Worm (Caenorhabditis elegans) whole organism, young adult: Measurements from ENCODE around the gene ZK84.1.

Experiments used
- B0035.1 ChIP-seq: sonication (generic microtip); optimal IDR thresholded peaks from 2 replicates; lab custom pipeline; 2016; ENCODE audit warnings: missing genetic modification characterization, mild to moderate bottlenecking, missing compliant biosample characterization, missing genotype, missing genetic modification reagents
- C17E4.6 ChIP-seq: fragments of 200-800 bp; sonication (Bioruptor generic); IDR thresholded peaks from 2 replicates; pipeline ENCODE4 v1.3.6; 2022; ENCODE audit warnings: missing genetic modification reagents, missing genetic modification characterization, missing compliant biosample characterization
- D2030.7 ChIP-seq: fragments of 200-800 bp; sonication (Bioruptor generic); IDR thresholded peaks from 2 replicates; pipeline ENCODE4 v1.3.6; 2022; ENCODE audit warnings: missing genetic modification reagents, missing genetic modification characterization, missing compliant biosample characterization
- F10E7.11 ChIP-seq: sonication (generic microtip); optimal IDR thresholded peaks from 2 replicates; lab custom pipeline; 2017; ENCODE audit warnings: mild to moderate bottlenecking, missing genetic modification characterization, moderate library complexity, missing compliant biosample characterization
- F33H1.4 ChIP-seq: fragments of 200-800 bp; sonication (Bioruptor generic); IDR thresholded peaks from 2 replicates; pipeline ENCODE4 v1.3.6; 2022; ENCODE audit warnings: missing genetic modification reagents, missing genetic modification characterization, missing compliant biosample characterization
- F52B5.7 ChIP-seq: sonication (generic microtip); optimal IDR thresholded peaks from 2 replicates; lab custom pipeline; 2016; ENCODE audit warnings: mild to moderate bottlenecking, missing genetic modification characterization, missing compliant biosample characterization
- T26A5.8 ChIP-seq: sonication (generic microtip); optimal IDR thresholded peaks from 2 replicates; lab custom pipeline; 2016; ENCODE audit warnings: missing genetic modification characterization, missing compliant biosample characterization
- Y95B8A.8 ChIP-seq: fragments of 200-800 bp; sonication (Bioruptor generic); IDR thresholded peaks from 2 replicates; pipeline ENCODE4 v1.3.6; 2022; ENCODE audit warnings: missing genetic modification reagents, missing genetic modification characterization, missing compliant biosample characterization
- akir-1 ChIP-seq: fragments of 200-800 bp; sonication (Bioruptor generic); optimal IDR thresholded peaks from 2 replicates; lab custom pipeline; 2018; ENCODE audit warnings: mild to moderate bottlenecking, missing genetic modification characterization, moderate library complexity, missing compliant biosample characterization
- ama-1 ChIP-seq, 3 experiments: fragments of 150-350 bp in 1 of 3; sonication (generic microtip) in 2 of 3; optimal IDR thresholded peaks; 2 replicates each; lab custom pipeline; 2014 to 2018; ENCODE audit warnings: missing biosample characterization in 2 of 3, missing genetic modification characterization in 2 of 3, missing genetic modification reagents in 2 of 3
- atf-7 ChIP-seq: sonication (generic microtip); optimal IDR thresholded peaks from 2 replicates; lab custom pipeline; 2017; ENCODE audit warnings: mild to moderate bottlenecking, missing genetic modification characterization, missing compliant biosample characterization
- athp-1 ChIP-seq: sonication (generic microtip); optimal IDR thresholded peaks from 2 replicates; lab custom pipeline; 2017; ENCODE audit warnings: mild to moderate bottlenecking, missing genetic modification characterization, missing compliant biosample characterization
- attf-5 ChIP-seq: fragments of 200-800 bp; sonication (Bioruptor generic); optimal IDR thresholded peaks from 2 replicates; lab custom pipeline; 2018; ENCODE audit warnings: mild to moderate bottlenecking, missing genetic modification characterization, missing compliant biosample characterization
- attf-6 ChIP-seq: fragments of 200-800 bp; sonication (Bioruptor generic); IDR thresholded peaks from 2 replicates; pipeline ENCODE4 v1.3.6; 2022; ENCODE audit warnings: missing genetic modification reagents, missing genetic modification characterization, missing compliant biosample characterization
- bed-1 ChIP-seq: fragments of 200-800 bp; sonication (Bioruptor generic); IDR thresholded peaks from 2 replicates; pipeline ENCODE4 v1.3.6; 2022; ENCODE audit warnings: missing genetic modification reagents, missing genetic modification characterization, missing compliant biosample characterization
- bed-2 ChIP-seq: fragments of 200-800 bp; sonication (Bioruptor generic); IDR thresholded peaks from 2 replicates; pipeline ENCODE4 v1.3.6; 2022; ENCODE audit warnings: missing genetic modification reagents, missing genetic modification characterization, missing compliant biosample characterization
- cebp-2 ChIP-seq: fragments of 200-800 bp; sonication (Bioruptor generic); IDR thresholded peaks from 2 replicates; pipeline ENCODE4 v1.3.6; 2022; ENCODE audit warnings: missing genetic modification characterization, missing compliant biosample characterization
- ceh-58 ChIP-seq: fragments of 200-800 bp; sonication (Bioruptor generic); IDR thresholded peaks from 2 replicates; pipeline ENCODE4 v1.3.6; 2022; ENCODE audit warnings: missing genetic modification characterization, missing compliant biosample characterization
- ceh-79 ChIP-seq: sonication (generic microtip); optimal IDR thresholded peaks from 2 replicates; lab custom pipeline; 2017; ENCODE audit warnings: mild to moderate bottlenecking, missing genetic modification characterization, missing compliant biosample characterization
- chd-7 ChIP-seq: sonication (generic microtip); optimal IDR thresholded peaks from 2 replicates; lab custom pipeline; 2016; ENCODE audit warnings: mild to moderate bottlenecking, missing genetic modification characterization, moderate library complexity, missing compliant biosample characterization
- egl-44 ChIP-seq: fragments of 200-800 bp; sonication (Bioruptor generic); IDR thresholded peaks from 2 replicates; pipeline ENCODE4 v1.3.6; 2022; ENCODE audit warnings: missing genetic modification reagents, missing genetic modification characterization, missing compliant biosample characterization
- hlh-26 ChIP-seq: fragments of 200-800 bp; sonication (Bioruptor generic); conservative IDR thresholded peaks from 2 replicates; pipeline ENCODE4 v1.3.6; 2022; ENCODE audit warnings: missing genetic modification reagents, missing genetic modification characterization, missing compliant biosample characterization
- hmg-1.2 ChIP-seq: fragments of 200-800 bp; sonication (Bioruptor generic); IDR thresholded peaks from 2 replicates; pipeline ENCODE4 v1.3.6; 2022; ENCODE audit warnings: missing genetic modification reagents, missing genetic modification characterization, missing compliant biosample characterization
- hrde-1 ChIP-seq: sonication (generic microtip); optimal IDR thresholded peaks from 2 replicates; lab custom pipeline; 2016; ENCODE audit warnings: missing genetic modification characterization, mild to moderate bottlenecking, missing compliant biosample characterization, moderate library complexity, missing genotype, missing genetic modification reagents, borderline replicate concordance
- lag-1 ChIP-seq: fragments of 200-800 bp; sonication (Bioruptor generic); IDR thresholded peaks from 2 replicates; pipeline ENCODE4 v1.3.6; 2022; ENCODE audit warnings: missing genetic modification reagents, missing genetic modification characterization, missing compliant biosample characterization
- let-526 ChIP-seq: fragments of 200-800 bp; sonication (Bioruptor generic); IDR thresholded peaks from 2 replicates; pipeline ENCODE4 v1.3.6; 2022; ENCODE audit warnings: missing genetic modification reagents, missing genetic modification characterization, missing compliant biosample characterization
- lin-26 ChIP-seq: fragments of 200-800 bp; sonication (Bioruptor generic); IDR thresholded peaks from 2 replicates; pipeline ENCODE4 v1.3.6; 2022; ENCODE audit warnings: missing genetic modification reagents, missing genetic modification characterization, missing compliant biosample characterization
- mcd-1 ChIP-seq: fragments of 200-800 bp; sonication (Bioruptor generic); IDR thresholded peaks from 2 replicates; pipeline ENCODE4 v1.3.6; 2022; ENCODE audit warnings: missing genetic modification reagents, missing genetic modification characterization, missing compliant biosample characterization
- nfya-1 ChIP-seq: sonication (generic microtip); optimal IDR thresholded peaks from 2 replicates; lab custom pipeline; 2017; ENCODE audit warnings: antibody characterized with exemption, missing compliant biosample characterization, missing genetic modification characterization, borderline replicate concordance; ENCODE audit not compliant: insufficient read depth
- nfyb-1 ChIP-seq: fragments of 200-800 bp; sonication (Bioruptor generic); IDR thresholded peaks from 2 replicates; pipeline ENCODE4 v1.3.6; 2022; ENCODE audit warnings: missing genetic modification reagents, missing genetic modification characterization, missing compliant biosample characterization
- nhr-120 ChIP-seq: fragments of 200-800 bp; sonication (Bioruptor generic); IDR thresholded peaks from 2 replicates; pipeline ENCODE4 v1.3.6; 2022; ENCODE audit warnings: missing genetic modification characterization, missing compliant biosample characterization
- nhr-80 ChIP-seq: sonication (generic microtip); optimal IDR thresholded peaks from 2 replicates; lab custom pipeline; 2016; ENCODE audit warnings: missing genetic modification characterization, missing compliant biosample characterization
- nhr-90 ChIP-seq: sonication (generic microtip); optimal IDR thresholded peaks from 2 replicates; lab custom pipeline; 2016; ENCODE audit warnings: missing genotype, mild to moderate bottlenecking, missing genetic modification characterization, missing compliant biosample characterization
- pbrm-1 ChIP-seq: fragments of 200-800 bp; sonication (Bioruptor generic); IDR thresholded peaks from 2 replicates; pipeline ENCODE4 v1.3.6; 2022; ENCODE audit warnings: missing genetic modification reagents, missing genetic modification characterization, missing compliant biosample characterization
- rec-8 ChIP-seq, 2 experiments: sonication (generic microtip); optimal IDR thresholded peaks; 2 replicates each; lab custom pipeline; 2016; ENCODE audit warnings: mild to moderate bottlenecking in 2 of 2, missing genetic modification characterization in 2 of 2, missing genetic modification reagents in 2 of 2, missing genotype in 2 of 2, missing biosample characterization in 1 of 2, missing compliant biosample characterization in 1 of 2, moderate library complexity in 1 of 2
- repo-1 ChIP-seq: sonication (generic microtip); optimal IDR thresholded peaks from 2 replicates; lab custom pipeline; 2017; ENCODE audit warnings: mild to moderate bottlenecking, missing genetic modification characterization, missing compliant biosample characterization
- rpc-1 ChIP-seq, 2 experiments: fragments of 150-350 bp in 1 of 2; sonication (generic microtip) in 1 of 2; optimal IDR thresholded peaks; 2 replicates each; lab custom pipeline; 2014 to 2018; ENCODE audit warnings: missing biosample characterization in 1 of 2, missing genetic modification characterization in 1 of 2, missing genetic modification reagents in 1 of 2, missing genotype in 1 of 2
- sea-2 ChIP-seq: fragments of 200-800 bp; sonication (Bioruptor generic); IDR thresholded peaks from 2 replicates; pipeline ENCODE4 v1.3.6; 2022; ENCODE audit warnings: missing genetic modification characterization, missing compliant biosample characterization
- snpc-1.1 ChIP-seq: sonication (generic microtip); optimal IDR thresholded peaks from 2 replicates; lab custom pipeline; 2017; ENCODE audit warnings: missing genetic modification characterization, mild to moderate bottlenecking, missing compliant biosample characterization, antibody characterized with exemption, moderate library complexity, missing genotype, missing genetic modification reagents; ENCODE audit not compliant: insufficient read depth
- somi-1 ChIP-seq: fragments of 200-800 bp; sonication (Bioruptor generic); optimal IDR thresholded peaks from 2 replicates; lab custom pipeline; 2018; ENCODE audit warnings: mild to moderate bottlenecking, missing genetic modification characterization, missing compliant biosample characterization
- ztf-25 ChIP-seq: fragments of 200-800 bp; sonication (Bioruptor generic); IDR thresholded peaks from 2 replicates; pipeline ENCODE4 v1.3.6; 2022; ENCODE audit warnings: missing genetic modification reagents, missing genetic modification characterization, missing compliant biosample characterization

Gene ZK84.1

DNA sequence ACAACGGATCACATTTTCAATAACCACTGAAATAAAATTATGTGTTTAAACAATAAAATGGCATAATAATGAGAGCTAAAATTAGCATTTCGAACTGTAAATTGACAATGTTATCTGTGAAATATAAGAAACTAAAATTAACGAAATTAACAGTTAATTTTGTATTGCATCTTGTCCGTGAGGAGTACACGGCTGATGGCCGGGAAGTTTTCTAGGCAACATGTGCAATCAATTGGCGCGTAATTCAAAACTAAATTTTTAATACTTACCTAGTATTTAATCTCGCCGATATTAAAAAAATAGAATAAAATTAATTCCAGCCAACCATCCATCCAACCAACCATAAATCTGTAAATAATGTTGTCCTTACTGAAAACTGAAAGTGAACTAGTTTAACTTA lies 41.0 kb downstream of the ZK84.1 start (continued):
- TF ChIP-seq atf-7 (tag; lab: Kevin White, UChicago) (no peak), akir-1 (GFP tag; lab: Kevin White, UChicago) (no peak), sea-2 (no peak), repo-1 (no peak), F33H1.4 (GFP tag; lab: Robert Waterston, UW) (peak; percentile 42), lin-26 (GFP tag; lab: Robert Waterston, UW) (no peak), C17E4.6 (GFP tag; lab: Robert Waterston, UW) (no peak), B0035.1 (tag; lab: Kevin White, UChicago) (no peak), pbrm-1 (GFP tag; lab: Robert Waterston, UW) (0 out of 2 replicates have a peak, but pooled peaks have one; percentile 41), nfya-1 (no peak), rpc-1 (optimal IDR thresholded peaks at IDR 0.05; lab: Kevin White, UChicago) (no peak), rpc-1 (tag; optimal IDR thresholded peaks at IDR 0.05; lab: Kevin White, UChicago) (no peak), Y95B8A.8 (0 out of 2 replicates have a peak, but pooled peaks have one; percentile 33), bed-1 (no peak), athp-1 (tag; lab: Kevin White, UChicago) (peak; percentile 4), hrde-1 (tag; lab: Kevin White, UChicago) (no peak), F52B5.7 (tag; lab: Kevin White, UChicago) (no peak), nfyb-1 (GFP tag; lab: Robert Waterston, UW) (peak; percentile 47; the same call in 1 of the 2 replicates), somi-1 (GFP tag; lab: Kevin White, UChicago) (no peak), cebp-2 (GFP tag; lab: Robert Waterston, UW) (no peak), snpc-1.1 (tag; lab: Kevin White, UChicago) (no peak), D2030.7 (peak; percentile 40; the same call in 1 of the 2 replicates), F10E7.11 (tag; lab: Kevin White, UChicago) (no peak), nhr-120 (GFP tag; lab: Robert Waterston, UW) (no peak), hlh-26 (GFP tag; lab: Robert Waterston, UW) (no peak), attf-5 (GFP tag; lab: Kevin White, UChicago) (no peak), chd-7 (tag; lab: Kevin White, UChicago) (no peak), nhr-90 (tag; lab: Kevin White, UChicago) (no peak), attf-6 (GFP tag; lab: Robert Waterston, UW) (no peak), ztf-25 (GFP tag; lab: Robert Waterston, UW) (no peak)

DNA sequence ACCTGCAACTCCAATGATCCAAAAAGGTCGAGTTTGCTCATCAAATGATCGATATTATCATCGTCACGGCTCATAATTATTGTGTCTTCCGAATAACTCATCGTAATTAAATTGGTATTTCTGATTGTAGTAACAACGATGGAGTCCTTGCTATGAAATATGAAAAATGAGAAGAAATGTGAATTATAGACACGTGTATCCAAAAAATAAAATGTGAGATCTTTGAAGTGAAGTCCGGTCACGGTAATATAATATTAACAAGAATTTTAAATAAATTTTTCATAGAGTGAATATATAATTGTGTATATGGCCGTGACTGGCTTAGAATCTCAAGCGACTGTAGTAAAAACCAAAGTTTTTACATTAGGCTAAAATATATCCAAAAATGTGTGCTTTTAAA lies 46.6 kb downstream of the ZK84.1 start, which contains the start of gene H12I13.1:
Gene H12I13.1 (minus strand): TSS at position 101 of the 400 bp plus-strand sequence.
- TF ChIP-seq T26A5.8 (tag; lab: Kevin White, UChicago) (no peak), bed-2 (GFP tag; lab: Robert Waterston, UW) (no peak), snpc-1.1 (tag; lab: Kevin White, UChicago) (no peak), lag-1 (GFP tag; lab: Robert Waterston, UW) (no peak), ama-1 (optimal IDR thresholded peaks at IDR 0.05; lab: Kevin White, UChicago) (no peak), ama-1 (GFP tag; optimal IDR thresholded peaks at IDR 0.05; lab: Kevin White, UChicago) (no peak), let-526 (GFP tag; lab: Robert Waterston, UW) (no peak), nhr-80 (no peak), rec-8 (tag; optimal IDR thresholded peaks at IDR 0.05; lab: Kevin White, UChicago) (no peak), nhr-120 (GFP tag; lab: Robert Waterston, UW) (no peak), ceh-79 (tag; lab: Kevin White, UChicago) (no peak), mcd-1 (GFP tag; lab: Robert Waterston, UW) (no peak), hmg-1.2 (GFP tag; lab: Robert Waterston, UW) (no peak), B0035.1 (tag; lab: Kevin White, UChicago) (no peak), egl-44 (no peak), ceh-58 (GFP tag; lab: Robert Waterston, UW) (no peak)
